Fruit fly (Drosophila melanogaster) whole organism, embryonic: ENCODE measurements around the gene CG3224.
A peak's percentile ranks its signal among the peaks of the same experiment; 100 is the strongest.

Experiments used
- CG10274 ChIP-seq: fragments of 200-800 bp; sonication (Bioruptor generic); optimal IDR thresholded peaks from 3 replicates; lab custom pipeline; 2017; ENCODE audit warnings: missing biosample characterization, mild to moderate bottlenecking, missing genetic modification characterization
- CG11247 ChIP-seq: fragments of 200-800 bp; sonication (Bioruptor generic); IDR thresholded peaks from 2 replicates; pipeline ENCODE4 v1.3.6; 2022; ENCODE audit warnings: missing biosample characterization, missing genetic modification characterization
- CG11695 ChIP-seq: fragments of 200-800 bp; sonication (Bioruptor generic); IDR thresholded peaks from 3 replicates; pipeline ENCODE4 v1.3.6; 2022; ENCODE audit warnings: missing biosample characterization, missing genetic modification characterization
- CG12659 ChIP-seq: fragments of 200-800 bp; sonication (Bioruptor generic); optimal IDR thresholded peaks from 3 replicates; lab custom pipeline; 2017; ENCODE audit warnings: mild to moderate bottlenecking, missing biosample characterization, missing genetic modification reagents, missing genetic modification characterization
- CG13123 ChIP-seq: fragments of 200-800 bp; sonication (Bioruptor generic); optimal IDR thresholded peaks from 2 replicates; lab custom pipeline; 2016; ENCODE audit warnings: missing biosample characterization, missing genetic modification characterization
- CG13775 ChIP-seq: fragments of 200-800 bp; sonication (Bioruptor generic); optimal IDR thresholded peaks from 3 replicates; lab custom pipeline; 2017; ENCODE audit warnings: missing biosample characterization, mild to moderate bottlenecking, missing genetic modification characterization
- CG14710 ChIP-seq: fragments of 200-800 bp; sonication (Bioruptor generic); optimal IDR thresholded peaks from 3 replicates; lab custom pipeline; 2019; ENCODE audit warnings: missing biosample characterization, mild to moderate bottlenecking, missing genetic modification characterization, moderate library complexity
- CG17328 ChIP-seq: fragments of 200-800 bp; sonication (Bioruptor generic); IDR thresholded peaks from 2 replicates; pipeline ENCODE4 v1.3.6; 2022; ENCODE audit warnings: missing biosample characterization, missing genetic modification characterization
- CG17385 ChIP-seq: fragments of 200-800 bp; sonication (Bioruptor generic); optimal IDR thresholded peaks from 3 replicates; lab custom pipeline; 2018; ENCODE audit warnings: missing biosample characterization, mild to moderate bottlenecking, missing genetic modification characterization
- CG31365 ChIP-seq: fragments of 200-800 bp; sonication (Bioruptor generic); optimal IDR thresholded peaks from 2 replicates; lab custom pipeline; 2018; ENCODE audit warnings: missing biosample characterization, mild to moderate bottlenecking, missing genetic modification characterization
- CG6813 ChIP-seq: fragments of 200-800 bp; sonication (Bioruptor generic); optimal IDR thresholded peaks from 2 replicates; lab custom pipeline; 2017; ENCODE audit warnings: missing biosample characterization, missing genetic modification characterization, mild to moderate bottlenecking, moderate library complexity, missing genetic modification reagents
- CG6854 ChIP-seq: fragments of 200-800 bp; sonication (Bioruptor generic); optimal IDR thresholded peaks from 3 replicates; lab custom pipeline; 2017; ENCODE audit warnings: missing biosample characterization, mild to moderate bottlenecking, missing genetic modification characterization
- CG7556 ChIP-seq: fragments of 200-800 bp; sonication (Bioruptor generic); optimal IDR thresholded peaks from 2 replicates; lab custom pipeline; 2017; ENCODE audit warnings: missing biosample characterization, mild to moderate bottlenecking, missing genetic modification characterization
- CG7928 ChIP-seq: fragments of 200-800 bp; sonication (Bioruptor generic); optimal IDR thresholded peaks from 2 replicates; lab custom pipeline; 2017; ENCODE audit warnings: missing biosample characterization, mild to moderate bottlenecking, missing genetic modification characterization
- CG7963 ChIP-seq: fragments of 200-800 bp; sonication (Bioruptor generic); IDR thresholded peaks from 3 replicates; pipeline ENCODE4 v1.3.6; 2022; ENCODE audit warnings: missing biosample characterization, missing genetic modification characterization; ENCODE audit not compliant: partially characterized antibody
- CG8924 ChIP-seq: fragments of 200-800 bp; optimal IDR thresholded peaks from 3 replicates; lab custom pipeline; 2019; ENCODE audit warnings: missing biosample characterization, mild to moderate bottlenecking, missing genetic modification characterization, moderate library complexity
- CrebB ChIP-seq: fragments of 200-800 bp; sonication (Bioruptor generic); optimal IDR thresholded peaks from 3 replicates; lab custom pipeline; 2018; ENCODE audit warnings: missing biosample characterization, mild to moderate bottlenecking, missing genetic modification characterization
- Dip3 ChIP-seq: fragments of 200-800 bp; sonication (Bioruptor generic); optimal IDR thresholded peaks from 3 replicates; lab custom pipeline; 2016; ENCODE audit warnings: missing biosample characterization, missing genetic modification characterization
- Drgx ChIP-seq: fragments of 200-800 bp; sonication (Bioruptor generic); IDR thresholded peaks from 2 replicates; pipeline ENCODE4 v1.3.6; 2022; ENCODE audit warnings: missing biosample characterization, missing genetic modification characterization
- Eip74EF ChIP-seq, 2 experiments: fragments of 200-800 bp in 1 of 2; fragments of >200 bp in 1 of 2; sonication (Bioruptor generic) in 1 of 2; optimal IDR thresholded peaks; 2 replicates each; lab custom pipeline; 2017 to 2019; ENCODE audit warnings: missing biosample characterization in 2 of 2, missing genetic modification characterization in 2 of 2, mild to moderate bottlenecking in 1 of 2, moderate library complexity in 1 of 2
- Gug ChIP-seq: fragments of 200-800 bp; sonication (Bioruptor generic); IDR thresholded peaks from 4 replicates; pipeline ENCODE4 v1.3.6; 2022; ENCODE audit warnings: missing biosample characterization, missing genetic modification characterization
- HmgD ChIP-seq: fragments of 200-800 bp; sonication (Bioruptor generic); optimal IDR thresholded peaks from 3 replicates; lab custom pipeline; 2016; ENCODE audit warnings: missing biosample characterization, missing genetic modification characterization
- Hr51 ChIP-seq, 2 experiments: fragments of 200-800 bp; sonication (Bioruptor generic); optimal IDR thresholded peaks; 2 replicates in 1 of 2; 3 replicates in 1 of 2; lab custom pipeline; 2016 to 2018; ENCODE audit warnings: missing biosample characterization in 2 of 2, missing genetic modification characterization in 2 of 2, mild to moderate bottlenecking in 1 of 2, moderate library complexity in 1 of 2
- Hr78 ChIP-seq, 2 experiments: fragments of 200-800 bp in 1 of 2; fragments of >200 bp in 1 of 2; sonication (Bioruptor generic) in 1 of 2; optimal IDR thresholded peaks; 2 replicates each; lab custom pipeline; 2017 to 2019; ENCODE audit warnings: missing biosample characterization in 2 of 2, missing genetic modification characterization in 2 of 2, mild to moderate bottlenecking in 1 of 2, moderate library complexity in 1 of 2
- Hsf ChIP-seq: fragments of 200-800 bp; sonication (Bioruptor generic); optimal IDR thresholded peaks from 3 replicates; lab custom pipeline; 2016; ENCODE audit warnings: missing biosample characterization, missing genetic modification characterization
- Meics ChIP-seq: fragments of 200-800 bp; sonication (Bioruptor generic); optimal IDR thresholded peaks from 2 replicates; lab custom pipeline; 2017; ENCODE audit warnings: missing biosample characterization, mild to moderate bottlenecking, missing genetic modification characterization
- Scr ChIP-seq: fragments of 200-800 bp; sonication (Bioruptor generic); IDR thresholded peaks from 2 replicates; pipeline ENCODE4 v1.3.6; 2022; ENCODE audit warnings: missing biosample characterization, missing genetic modification characterization; ENCODE audit not compliant: partially characterized antibody
- Sry-δ ChIP-seq: fragments of 200-800 bp; sonication (Bioruptor generic); optimal IDR thresholded peaks from 2 replicates; lab custom pipeline; 2016; ENCODE audit warnings: missing biosample characterization, missing genetic modification characterization
- chm ChIP-seq: fragments of 200-800 bp; sonication (Bioruptor generic); IDR thresholded peaks from 2 replicates; pipeline ENCODE4 v1.3.6; 2022; ENCODE audit warnings: missing biosample characterization, missing genetic modification characterization
- fd96Cb ChIP-seq: fragments of 200-800 bp; sonication (Bioruptor generic); optimal IDR thresholded peaks from 2 replicates; lab custom pipeline; 2018; ENCODE audit warnings: missing biosample characterization, mild to moderate bottlenecking, missing genetic modification characterization, moderate library complexity
- h ChIP-seq: fragments of >200 bp; optimal IDR thresholded peaks from 2 replicates; lab custom pipeline; 2017
- lov ChIP-seq, 2 experiments: fragments of 200-800 bp in 1 of 2; fragments of >200 bp in 1 of 2; sonication (Bioruptor generic) in 1 of 2; IDR thresholded peaks in 1 of 2; optimal IDR thresholded peaks in 1 of 2; 2 replicates in 1 of 2; 3 replicates in 1 of 2; pipeline versions ENCODE4 v1.3.6 to Lab custom; 2017 to 2022; ENCODE audit warnings: missing biosample characterization in 1 of 2, missing genetic modification characterization in 1 of 2
- pzg ChIP-seq: fragments of 200-800 bp; sonication (Bioruptor generic); optimal IDR thresholded peaks from 3 replicates; lab custom pipeline; 2018; ENCODE audit warnings: missing biosample characterization, mild to moderate bottlenecking, missing genetic modification characterization, moderate library complexity
- scrt ChIP-seq: fragments of 200-800 bp; sonication (Bioruptor generic); optimal IDR thresholded peaks from 2 replicates; lab custom pipeline; 2018; ENCODE audit warnings: missing biosample characterization, mild to moderate bottlenecking, missing genetic modification characterization, moderate library complexity
- sens ChIP-seq: fragments of 200-800 bp; sonication (Bioruptor generic); peaks from one replicate; lab custom pipeline; 2016; ENCODE audit warnings: missing biosample characterization, missing genetic modification characterization
- shn ChIP-seq: fragments of 200-800 bp; sonication (Bioruptor generic); optimal IDR thresholded peaks from 3 replicates; lab custom pipeline; 2016; ENCODE audit warnings: missing biosample characterization, missing genetic modification characterization
- sna ChIP-seq: fragments of 200-800 bp; sonication (Bioruptor generic); IDR thresholded peaks from 2 replicates; pipeline ENCODE4 v1.3.6; 2022; ENCODE audit warnings: missing biosample characterization, missing genetic modification characterization; ENCODE audit not compliant: partially characterized antibody
- tap ChIP-seq: fragments of 200-800 bp; optimal IDR thresholded peaks from 3 replicates; lab custom pipeline; 2019; ENCODE audit warnings: missing biosample characterization, mild to moderate bottlenecking, missing genetic modification characterization, moderate library complexity
- tx ChIP-seq: fragments of 200-800 bp; sonication (Bioruptor generic); optimal IDR thresholded peaks from 2 replicates; lab custom pipeline; 2016; ENCODE audit warnings: missing biosample characterization, missing genetic modification characterization
- zfh1 ChIP-seq: fragments of 200-800 bp; sonication (Bioruptor generic); IDR thresholded peaks from 3 replicates; pipeline ENCODE4 v1.3.6; 2022; ENCODE audit warnings: missing biosample characterization, missing genetic modification characterization

The CG3224 gene

DNA sequence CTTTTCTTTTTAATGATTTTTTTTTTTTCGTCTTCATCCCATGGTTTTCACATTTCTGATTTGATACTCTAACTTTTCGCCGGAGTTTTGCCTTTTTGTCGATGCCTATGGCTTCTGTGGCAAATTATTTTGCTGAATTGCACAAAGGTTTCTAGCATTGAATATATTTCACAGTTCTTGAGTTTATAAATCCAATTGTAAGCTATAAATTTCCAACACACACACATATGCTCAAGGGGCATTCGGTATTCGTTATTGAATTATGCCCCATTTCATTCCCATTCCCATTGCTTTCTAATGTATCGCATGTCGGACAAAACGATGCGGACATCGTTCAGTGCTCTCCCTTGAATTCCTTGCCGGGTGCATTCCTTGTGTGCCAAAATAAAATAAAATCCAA is 45.8 kb downstream of the CG3224 start (continued):
- TF ChIP-seq scrt (GFP tag; lab: Kevin White, UChicago) (no peak), CG12659 (GFP tag; lab: Kevin White, UChicago) (no peak), CG13775 (GFP tag; lab: Kevin White, UChicago) (no peak), pzg (GFP tag; lab: Kevin White, UChicago) (no peak), lov (optimal IDR thresholded peaks at IDR 0.05; lab: Kevin White, UChicago) (no peak), lov (GFP tag; IDR thresholded peaks at IDR 0.05; lab: Robert Waterston, UW) (no peak), Dip3 (GFP tag; lab: Kevin White, UChicago) (no peak), CG31365 (tag; lab: Kevin White, UChicago) (no peak), shn (no peak), CG13123 (GFP tag; lab: Kevin White, UChicago) (no peak), CG7928 (GFP tag; lab: Kevin White, UChicago) (no peak), sens (GFP tag; lab: Kevin White, UChicago) (peak; percentile 95), tap (tag; lab: Kevin White, UChicago) (peak; percentile 60), CG14710 (tag; lab: Kevin White, UChicago) (peak; percentile 49), CG8924 (peak; percentile 40), tx (GFP tag; lab: Kevin White, UChicago) (peak; percentile 6), CG6813 (no peak), CG7556 (GFP tag; lab: Kevin White, UChicago) (no peak), sna (GFP tag; lab: Robert Waterston, UW) (no peak), Hsf (GFP tag; lab: Kevin White, UChicago) (peak; percentile 39), CrebB (tag; lab: Kevin White, UChicago) (no peak), CG7963 (GFP tag; lab: Robert Waterston, UW) (no peak), Eip74EF (GFP tag; optimal IDR thresholded peaks at IDR 0.05; lab: Kevin White, UChicago) (no peak), CG11247 (peak; percentile 37; the same call in 1 of the 2 replicates), Hr78 (GFP tag; optimal IDR thresholded peaks at IDR 0.05; lab: Kevin White, UChicago) (no peak), chm (GFP tag; lab: Robert Waterston, UW) (peak; percentile 76), Drgx (GFP tag; lab: Robert Waterston, UW) (no peak; the same call in 1 of the 2 replicates), zfh1 (GFP tag; lab: Robert Waterston, UW) (peak; percentile 79), Scr (GFP tag; lab: Robert Waterston, UW) (no peak), Meics (GFP tag; lab: Kevin White, UChicago) (no peak), CG17328 (peak; percentile 44), fd96Cb (tag; lab: Kevin White, UChicago) (peak; percentile 61), Hr51 (GFP tag; optimal IDR thresholded peaks at IDR 0.05; lab: Kevin White, UChicago) (peak in 1 of 2 experiments; percentile 16), CG17385 (GFP tag; lab: Kevin White, UChicago) (peak; percentile 17), HmgD (GFP tag; lab: Kevin White, UChicago) (no peak), Sry-δ (GFP tag; lab: Kevin White, UChicago) (no peak), CG10274 (GFP tag; lab: Kevin White, UChicago) (no peak), CG6854 (GFP tag; lab: Kevin White, UChicago) (no peak), Gug (GFP tag; lab: Robert Waterston, UW) (peak; percentile 69; the same call in 2 of the 4 replicates), h (no peak), CG11695 (GFP tag; lab: Robert Waterston, UW) (no peak)
